Worm (Caenorhabditis elegans) whole organism, L4/young adult: ENCODE measurements around the gene acr-25.

Experiments used
- W03F9.2 ChIP-seq: fragments of 150-350 bp; optimal IDR thresholded peaks from 2 replicates; lab custom pipeline; 2014; ENCODE audit warnings: missing biosample characterization, missing genetic modification characterization
- dao-5 ChIP-seq: sonication (generic microtip); optimal IDR thresholded peaks from 2 replicates; lab custom pipeline; 2016; ENCODE audit warnings: missing genotype, missing genetic modification characterization, moderate library complexity, missing compliant biosample characterization
- him-1 ChIP-seq: sonication (generic microtip); optimal IDR thresholded peaks from 2 replicates; lab custom pipeline; 2016; ENCODE audit warnings: missing genotype, missing genetic modification reagents, missing genetic modification characterization, missing compliant biosample characterization

ce11 chrIV:6500433-6500832, 36.3 kb downstream of the acr-25 start:
- TF ChIP-seq W03F9.2 (tag; lab: Kevin White, UChicago) (no peak), him-1 (tag; lab: Kevin White, UChicago) (no peak), dao-5 (tag; lab: Kevin White, UChicago) (no peak)
